Fruit fly (Drosophila melanogaster) whole organism, embryonic: ENCODE data around the gene Ada2a.
A peak's percentile ranks its signal among the peaks of the same experiment; 100 is the strongest.

ENCODE experiments used
- Abd-B ChIP-seq: fragments of 200-800 bp; sonication (Bioruptor generic); optimal IDR thresholded peaks from 2 replicates; lab custom pipeline; 2018; ENCODE audit warnings: missing biosample characterization, mild to moderate bottlenecking, missing genetic modification characterization, moderate library complexity
- Asciz ChIP-seq: fragments of 200-800 bp; sonication (Bioruptor generic); optimal IDR thresholded peaks from 2 replicates; lab custom pipeline; 2017; ENCODE audit warnings: missing biosample characterization, mild to moderate bottlenecking, missing genetic modification characterization, missing genetic modification reagents
- Atf6 ChIP-seq: fragments of 200-800 bp; sonication (Bioruptor generic); IDR thresholded peaks from 2 replicates; pipeline ENCODE4 v1.3.6; 2022; ENCODE audit warnings: missing biosample characterization, missing genetic modification characterization
- CG10274 ChIP-seq: fragments of 200-800 bp; sonication (Bioruptor generic); optimal IDR thresholded peaks from 3 replicates; lab custom pipeline; 2017; ENCODE audit warnings: missing biosample characterization, mild to moderate bottlenecking, missing genetic modification characterization
- CG10366 ChIP-seq: fragments of 200-800 bp; sonication (Bioruptor generic); IDR thresholded peaks from 2 replicates; pipeline ENCODE4 v1.3.6; 2022; ENCODE audit warnings: missing biosample characterization, missing genetic modification characterization
- CG10565 ChIP-seq: fragments of 200-800 bp; sonication (Bioruptor generic); optimal IDR thresholded peaks from 3 replicates; lab custom pipeline; 2016; ENCODE audit warnings: missing biosample characterization, mild to moderate bottlenecking, missing genetic modification characterization
- CG11504 ChIP-seq: fragments of 200-800 bp; sonication (Bioruptor generic); optimal IDR thresholded peaks from 3 replicates; lab custom pipeline; 2019; ENCODE audit warnings: missing biosample characterization, mild to moderate bottlenecking, missing genetic modification characterization, moderate library complexity
- CG12155 ChIP-seq: fragments of 200-800 bp; sonication (Bioruptor generic); optimal IDR thresholded peaks from 3 replicates; lab custom pipeline; 2016; ENCODE audit warnings: missing biosample characterization, missing genetic modification characterization
- CG14441 ChIP-seq: fragments of 200-800 bp; sonication (Bioruptor generic); IDR thresholded peaks from 2 replicates; pipeline ENCODE4 v1.3.6; 2022; ENCODE audit warnings: missing biosample characterization, missing genetic modification characterization
- CG16863 ChIP-seq: fragments of 200-800 bp; sonication (Bioruptor generic); optimal IDR thresholded peaks from 3 replicates; lab custom pipeline; 2016; ENCODE audit warnings: missing biosample characterization, missing genetic modification characterization
- CG17912 ChIP-seq: fragments of 200-800 bp; sonication (Bioruptor generic); optimal IDR thresholded peaks from 2 replicates; lab custom pipeline; 2018; ENCODE audit warnings: missing biosample characterization, mild to moderate bottlenecking, missing genetic modification characterization
- CG18599 ChIP-seq: fragments of 200-800 bp; sonication (Bioruptor generic); optimal IDR thresholded peaks from 3 replicates; lab custom pipeline; 2017; ENCODE audit warnings: missing biosample characterization, missing genetic modification characterization, mild to moderate bottlenecking, moderate library complexity, missing genetic modification reagents
- CG3163 ChIP-seq: fragments of 200-800 bp; sonication (Bioruptor generic); optimal IDR thresholded peaks from 3 replicates; lab custom pipeline; 2016; ENCODE audit warnings: missing biosample characterization, missing genetic modification characterization
- CG32532 ChIP-seq: fragments of 200-800 bp; sonication (Bioruptor generic); IDR thresholded peaks from 2 replicates; pipeline ENCODE4 v1.3.6; 2022; ENCODE audit warnings: missing biosample characterization, missing genetic modification characterization
- CG34376 ChIP-seq: fragments of 200-800 bp; sonication (Bioruptor generic); optimal IDR thresholded peaks from 2 replicates; lab custom pipeline; 2018; ENCODE audit warnings: missing biosample characterization, mild to moderate bottlenecking, missing genetic modification characterization
- CG42726 ChIP-seq: fragments of 200-800 bp; sonication (Bioruptor generic); IDR thresholded peaks from 2 replicates; pipeline ENCODE4 v1.3.6; 2022; ENCODE audit warnings: missing biosample characterization, missing genetic modification characterization; ENCODE audit not compliant: partially characterized antibody
- CG7271 ChIP-seq: fragments of 200-800 bp; sonication (Bioruptor generic); optimal IDR thresholded peaks from 2 replicates; lab custom pipeline; 2018; ENCODE audit warnings: missing biosample characterization, mild to moderate bottlenecking, missing genetic modification characterization, moderate library complexity
- CG7357 ChIP-seq: fragments of 200-800 bp; sonication (Bioruptor generic); IDR thresholded peaks from 3 replicates; pipeline ENCODE4 v1.3.6; 2022; ENCODE audit warnings: missing biosample characterization, missing genetic modification characterization
- CG9437 ChIP-seq: fragments of 200-800 bp; sonication (Bioruptor generic); optimal IDR thresholded peaks from 2 replicates; lab custom pipeline; 2018; ENCODE audit warnings: missing biosample characterization, mild to moderate bottlenecking, missing genetic modification characterization
- CG9609 ChIP-seq: fragments of 200-800 bp; sonication (Bioruptor generic); optimal IDR thresholded peaks from 3 replicates; lab custom pipeline; 2016; ENCODE audit warnings: missing biosample characterization, missing genetic modification characterization
- CG9817 ChIP-seq: fragments of 200-800 bp; sonication (Bioruptor generic); optimal IDR thresholded peaks from 2 replicates; lab custom pipeline; 2018; ENCODE audit warnings: missing biosample characterization, mild to moderate bottlenecking, missing genetic modification characterization, moderate library complexity
- Chrac-16 ChIP-seq: fragments of 200-800 bp; sonication (Bioruptor generic); optimal IDR thresholded peaks from 3 replicates; lab custom pipeline; 2016; ENCODE audit warnings: missing biosample characterization, missing genetic modification characterization
- Dad ChIP-seq: fragments of 200-800 bp; sonication (Bioruptor generic); optimal IDR thresholded peaks from 3 replicates; lab custom pipeline; 2016; ENCODE audit warnings: missing biosample characterization, missing genetic modification characterization
- Drgx ChIP-seq: fragments of 200-800 bp; sonication (Bioruptor generic); IDR thresholded peaks from 2 replicates; pipeline ENCODE4 v1.3.6; 2022; ENCODE audit warnings: missing biosample characterization, missing genetic modification characterization
- Fer3 ChIP-seq: fragments of 200-800 bp; sonication (Bioruptor generic); optimal IDR thresholded peaks from 2 replicates; lab custom pipeline; 2018; ENCODE audit warnings: missing biosample characterization, mild to moderate bottlenecking, missing genetic modification characterization, moderate library complexity
- Hr51 ChIP-seq, 2 experiments: fragments of 200-800 bp; sonication (Bioruptor generic); optimal IDR thresholded peaks; 2 replicates in 1 of 2; 3 replicates in 1 of 2; lab custom pipeline; 2016 to 2018; ENCODE audit warnings: missing biosample characterization in 2 of 2, missing genetic modification characterization in 2 of 2, mild to moderate bottlenecking in 1 of 2, moderate library complexity in 1 of 2
- Optix ChIP-seq: fragments of 200-800 bp; sonication (Bioruptor generic); IDR thresholded peaks from 3 replicates; pipeline ENCODE4 v1.3.6; 2022; ENCODE audit warnings: missing biosample characterization, missing genetic modification characterization
- Pdp1 ChIP-seq, 2 experiments: fragments of 200-800 bp; sonication (Bioruptor generic); optimal IDR thresholded peaks; 3 replicates each; lab custom pipeline; 2016; ENCODE audit warnings: missing biosample characterization in 2 of 2, missing genetic modification characterization in 2 of 2, mild to moderate bottlenecking in 1 of 2, moderate library complexity in 1 of 2
- Ravus ChIP-seq: fragments of 200-800 bp; sonication (Bioruptor generic); IDR thresholded peaks from 2 replicates; pipeline ENCODE4 v1.3.6; 2022; ENCODE audit warnings: missing biosample characterization, missing genetic modification characterization
- Trl ChIP-seq, 3 experiments: fragments of >200 bp in 2 of 3; fragments of 200-800 bp in 1 of 3; sonication (Bioruptor generic) in 1 of 3; optimal IDR thresholded peaks; 2 replicates in 1 of 3; 3 replicates in 2 of 3; lab custom pipeline; 2016 to 2017; ENCODE audit warnings: missing biosample characterization in 1 of 3, missing genetic modification characterization in 1 of 3
- bbx ChIP-seq: fragments of 200-800 bp; sonication (Bioruptor generic); IDR thresholded peaks from 2 replicates; pipeline ENCODE4 v1.3.6; 2022; ENCODE audit warnings: missing biosample characterization, missing genetic modification characterization; ENCODE audit not compliant: partially characterized antibody
- chinmo ChIP-seq: fragments of 200-800 bp; sonication (Bioruptor generic); IDR thresholded peaks from 4 replicates; pipeline ENCODE4 v1.3.6; 2022; ENCODE audit warnings: missing biosample characterization, missing genetic modification characterization; ENCODE audit not compliant: partially characterized antibody
- ci ChIP-seq: fragments of 200-800 bp; sonication (Bioruptor generic); IDR thresholded peaks from 3 replicates; pipeline ENCODE4 v1.3.6; 2022; ENCODE audit warnings: missing biosample characterization, missing genetic modification characterization
- corto ChIP-seq: fragments of 200-800 bp; sonication (Bioruptor generic); optimal IDR thresholded peaks from 2 replicates; lab custom pipeline; 2016; ENCODE audit warnings: missing biosample characterization, mild to moderate bottlenecking, missing genetic modification characterization, moderate library complexity
- croc ChIP-seq: fragments of 200-800 bp; sonication (Bioruptor generic); conservative IDR thresholded peaks from 3 replicates; pipeline ENCODE4 v1.3.6; 2022; ENCODE audit warnings: missing biosample characterization, missing genetic modification characterization
- kah ChIP-seq: fragments of 200-800 bp; sonication (Bioruptor generic); optimal IDR thresholded peaks from 2 replicates; lab custom pipeline; 2018; ENCODE audit warnings: missing biosample characterization, mild to moderate bottlenecking, missing genetic modification characterization
- nmo ChIP-seq: fragments of 200-800 bp; sonication (Bioruptor generic); optimal IDR thresholded peaks from 2 replicates; lab custom pipeline; 2018; ENCODE audit warnings: missing biosample characterization, mild to moderate bottlenecking, missing genetic modification characterization, moderate library complexity
- nom ChIP-seq: fragments of 200-800 bp; sonication (Bioruptor generic); optimal IDR thresholded peaks from 2 replicates; lab custom pipeline; 2017; ENCODE audit warnings: missing biosample characterization, missing genetic modification characterization, mild to moderate bottlenecking, moderate library complexity, missing genetic modification reagents
- peb ChIP-seq: fragments of 200-800 bp; sonication (Bioruptor generic); IDR thresholded peaks from 2 replicates; pipeline ENCODE4 v1.3.6; 2022; ENCODE audit warnings: missing biosample characterization, missing genetic modification characterization
- pros ChIP-seq: fragments of 200-800 bp; sonication (Bioruptor generic); optimal IDR thresholded peaks from 3 replicates; lab custom pipeline; 2019; ENCODE audit warnings: missing biosample characterization, mild to moderate bottlenecking, missing genetic modification characterization, moderate library complexity
- sd ChIP-seq: fragments of 200-800 bp; sonication (Bioruptor generic); optimal IDR thresholded peaks from 3 replicates; lab custom pipeline; 2018; ENCODE audit warnings: missing biosample characterization, mild to moderate bottlenecking, missing genetic modification characterization, moderate library complexity
- slp2 ChIP-seq: fragments of 200-800 bp; sonication (Bioruptor generic); optimal IDR thresholded peaks from 2 replicates; lab custom pipeline; 2016; ENCODE audit warnings: missing biosample characterization, missing genetic modification characterization
- ssp ChIP-seq: fragments of 200-800 bp; sonication (Bioruptor generic); IDR thresholded peaks from 2 replicates; pipeline ENCODE4 v1.3.6; 2022; ENCODE audit warnings: missing biosample characterization, missing genetic modification characterization
- vnd ChIP-seq: fragments of 200-800 bp; sonication (Bioruptor generic); IDR thresholded peaks from 3 replicates; pipeline ENCODE4 v1.3.6; 2022; ENCODE audit warnings: missing biosample characterization, missing genetic modification characterization; ENCODE audit not compliant: partially characterized antibody
- yki ChIP-seq: fragments of >200 bp; optimal IDR thresholded peaks from 3 replicates; lab custom pipeline; 2018
- zen2 ChIP-seq: fragments of 200-800 bp; sonication (Bioruptor generic); IDR thresholded peaks from 3 replicates; pipeline ENCODE4 v1.3.6; 2022; ENCODE audit warnings: missing biosample characterization, missing genetic modification characterization; ENCODE audit not compliant: partially characterized antibody

Ada2a gene

dm6 chr3R:18276688-18277087, 21.4 kb upstream of the Ada2a start:
- TF ChIP-seq CG10565 (GFP tag; lab: Kevin White, UChicago) (no peak), CG17912 (no peak), CG7271 (tag; lab: Kevin White, UChicago) (no peak), yki (lab: Kevin White, UChicago) (no peak), CG10274 (peak; percentile 68), chinmo (GFP tag; lab: Robert Waterston, UW) (0 out of 4 replicates have a peak, but pooled peaks have one; percentile 9), croc (GFP tag; lab: Robert Waterston, UW) (no peak), Pdp1 (GFP tag; optimal IDR thresholded peaks at IDR 0.05; lab: Kevin White, UChicago) (peak in 1 of 2 experiments; percentile 87), Abd-B (GFP tag; lab: Kevin White, UChicago) (no peak), ssp (no peak)

- TF ChIP-seq Trl (optimal IDR thresholded peaks at IDR 0.05; lab: Kevin White, UChicago): peak; percentile 94 to 98
- TF ChIP-seq Trl (GFP tag; optimal IDR thresholded peaks at IDR 0.05; lab: Kevin White, UChicago): no peak
- TF ChIP-seq chinmo (GFP tag; lab: Robert Waterston, UW): peak; percentile 82; the same call in 2 of the 4 replicates
- TF ChIP-seq vnd: no peak
- no peak for TF ChIP-seq CG14441 (GFP tag; lab: Robert Waterston, UW)
- TF ChIP-seq Optix: 0 out of 3 replicates have a peak, but pooled peaks have one; percentile 12
- TF ChIP-seq Drgx (GFP tag; lab: Robert Waterston, UW): peak; percentile 13; the same call in 1 of the 2 replicates
- TF ChIP-seq Ravus (GFP tag; lab: Robert Waterston, UW): no peak
- TF ChIP-seq CG18599 (GFP tag; lab: Kevin White, UChicago): no peak
- no peak for TF ChIP-seq CG7357 (GFP tag; lab: Robert Waterston, UW)
- TF ChIP-seq CG9817: no peak
- TF ChIP-seq sd (tag; lab: Kevin White, UChicago): no peak
- peak; percentile 10 for TF ChIP-seq CG34376
- TF ChIP-seq Atf6: no peak
- TF ChIP-seq Fer3 (tag; lab: Kevin White, UChicago): no peak
- no peak for TF ChIP-seq nmo (GFP tag; lab: Kevin White, UChicago)
- TF ChIP-seq CG42726 (GFP tag; lab: Robert Waterston, UW): no peak
- no peak for TF ChIP-seq CG10274
- TF ChIP-seq CG12155 (GFP tag; lab: Kevin White, UChicago): no peak
- no peak for TF ChIP-seq bbx
- peak; percentile 1 for TF ChIP-seq corto
- 0 out of 3 replicates have a peak, but pooled peaks have one; percentile 32 for TF ChIP-seq ci
- TF ChIP-seq CG10366: 0 out of 2 replicates have a peak, but pooled peaks have one; percentile 11
- no peak for TF ChIP-seq Dad (GFP tag; lab: Kevin White, UChicago)
- TF ChIP-seq peb (GFP tag; lab: Robert Waterston, UW): no peak
- TF ChIP-seq CG9609 (GFP tag; lab: Kevin White, UChicago): no peak
- peak; percentile 48; the same call in 1 of the 3 replicates for TF ChIP-seq zen2 (GFP tag; lab: Robert Waterston, UW)
- no peak for TF ChIP-seq slp2 (GFP tag; lab: Kevin White, UChicago)
- TF ChIP-seq nom: peak; percentile 55
- no peak for TF ChIP-seq CG16863 (GFP tag; lab: Kevin White, UChicago)
- peak; percentile 99 for TF ChIP-seq CG3163
- TF ChIP-seq Hr51 (GFP tag; optimal IDR thresholded peaks at IDR 0.05; lab: Kevin White, UChicago): peak in 1 of 2 experiments; percentile 0
- peak; percentile 34 for TF ChIP-seq kah (GFP tag; lab: Kevin White, UChicago)
- peak; percentile 76 for TF ChIP-seq pros (GFP tag; lab: Kevin White, UChicago)
- TF ChIP-seq Chrac-16 (GFP tag; lab: Kevin White, UChicago): no peak
- no peak for TF ChIP-seq Asciz
- TF ChIP-seq CG11504 (tag; lab: Kevin White, UChicago): no peak
- TF ChIP-seq CG9437 (GFP tag; lab: Kevin White, UChicago): peak; percentile 81
- peak; percentile 25; the same call in 1 of the 2 replicates for TF ChIP-seq CG32532 (GFP tag; lab: Robert Waterston, UW)
Observed at dm6 chr3R:18275113-18275782, 20.0 kb upstream of the Ada2a start.
